Worm (Caenorhabditis elegans): Measurements from ENCODE around the gene F14H8.4.

The F14H8.4 gene

ce11 chrV:15023544-15023943 is at the start of gene F14H8.4:
F14H8.4 (plus strand) TSS chrV:15023844.
- TF ChIP-seq unc-62 (GFP tag; optimal IDR thresholded peaks at IDR 0.05): no peak

DNA sequence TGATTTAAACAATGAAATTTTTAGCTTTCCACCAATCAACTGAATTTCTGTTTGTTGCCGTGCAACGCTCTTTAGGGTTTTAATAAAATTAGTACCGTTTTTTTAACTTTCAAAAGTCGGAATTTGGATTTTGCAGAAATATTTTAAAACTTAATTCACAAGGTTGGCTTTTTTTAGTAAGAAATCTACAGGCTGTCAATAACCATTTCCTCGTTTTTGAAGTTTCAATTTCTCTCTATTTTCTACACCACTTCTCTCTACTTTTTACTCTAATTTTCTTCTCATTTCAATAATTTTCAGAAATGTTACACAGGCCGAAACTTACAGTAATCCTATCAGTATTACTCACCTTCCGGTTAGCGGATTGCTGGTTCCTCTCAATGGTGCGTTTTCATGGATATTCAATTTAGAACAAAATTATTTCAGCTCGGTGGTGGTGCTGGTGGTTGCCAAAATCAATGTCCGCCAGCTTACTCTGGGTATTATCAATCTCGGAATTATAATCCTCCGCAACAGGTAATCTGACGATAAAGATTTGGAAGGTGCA is 45.4 kb upstream of the F14H8.4 start, which contains the start of the genes grd-12 and F02D8.1:
TSS of gene grd-12 (plus strand) at position 301 of the 547 bp plus-strand sequence.
TSS of gene F02D8.1 (minus strand) at position 497 of the 547 bp plus-strand sequence.
- TF ChIP-seq unc-62 (GFP tag; optimal IDR thresholded peaks at IDR 0.05): no peak

ce11 chrV:14979937-14980336 is 43.7 kb upstream of the F14H8.4 start, which contains the start of gene xbx-1:
xbx-1 (plus strand) TSS chrV:14980237.
- no peak for TF ChIP-seq unc-62 (GFP tag; optimal IDR thresholded peaks at IDR 0.05)

DNA sequence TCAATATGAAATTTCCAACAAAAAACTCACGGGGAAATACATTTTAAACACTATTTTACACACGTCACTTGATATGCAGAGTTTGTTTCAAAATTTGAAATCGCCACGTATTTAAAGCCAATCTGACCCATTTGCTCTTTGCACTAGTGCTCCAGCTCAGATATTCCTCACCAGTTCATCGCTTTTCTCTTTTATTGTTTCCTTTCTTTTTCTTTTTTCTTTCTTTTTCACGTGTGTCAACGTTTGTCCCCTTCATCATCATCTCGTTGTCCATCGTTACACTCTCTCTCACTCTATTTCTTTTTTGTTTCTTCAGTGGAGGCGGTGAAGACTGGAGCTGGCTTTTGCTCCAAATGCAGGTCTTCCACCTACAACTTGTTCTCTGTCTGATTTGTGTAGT is 39.1 kb upstream of the F14H8.4 start, which contains the start of gene F02D8.4:
TSS of gene F02D8.4 (plus strand) at position 301 of the 400 bp plus-strand sequence.
- TF ChIP-seq unc-62 (GFP tag; optimal IDR thresholded peaks at IDR 0.05): no peak

DNA sequence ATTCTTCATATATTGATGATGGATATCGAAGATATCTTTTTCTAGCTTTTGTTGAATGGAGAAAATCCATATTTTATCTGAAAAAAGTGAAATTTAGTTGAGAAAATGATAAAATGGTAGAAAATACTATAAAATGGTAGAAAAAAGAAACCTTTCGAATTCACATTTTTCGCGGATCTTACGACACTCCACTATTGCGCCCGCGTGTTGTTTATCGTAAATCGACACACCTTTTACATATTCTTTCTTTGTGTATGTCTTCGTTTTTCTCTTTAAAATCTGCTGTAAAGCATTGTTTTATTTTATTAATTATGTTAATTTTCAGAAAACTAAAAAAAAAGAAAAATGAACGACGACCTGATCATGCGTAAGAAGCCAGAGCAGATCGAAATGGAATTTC is 32.8 kb upstream of the F14H8.4 start, which contains the start of the genes cdt-2 and T01C3.2:
TSS of gene cdt-2 (minus strand) at position 284 of the 400 bp plus-strand sequence.
TSS of gene T01C3.2 (plus strand) at position 326 of the 400 bp plus-strand sequence.
- no peak for TF ChIP-seq unc-62 (GFP tag; optimal IDR thresholded peaks at IDR 0.05)

DNA sequence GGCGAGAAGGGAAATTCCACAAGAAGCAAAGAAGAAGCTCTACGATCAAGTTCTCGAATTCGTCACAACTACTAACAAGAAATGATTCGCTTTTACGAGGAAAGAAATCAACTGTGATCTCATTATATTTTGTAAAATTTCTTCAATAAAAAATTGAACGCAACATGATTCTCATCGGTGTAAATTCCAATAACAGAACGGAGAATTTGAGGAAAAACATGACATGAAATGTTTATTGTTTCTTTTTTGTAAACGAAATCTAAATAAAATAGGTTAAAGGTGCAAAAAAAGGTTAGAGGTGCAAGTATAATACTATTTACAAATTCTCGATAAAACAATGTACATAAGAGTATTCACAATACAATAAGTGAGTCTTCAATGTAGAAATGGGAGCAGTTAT is 32.2 kb upstream of the F14H8.4 start:
- no peak for TF ChIP-seq unc-62 (GFP tag; optimal IDR thresholded peaks at IDR 0.05)

ce11 chrV:14992627-14993117 is 31.0 kb upstream of the F14H8.4 start, which contains the start of gene T01C3.3:
T01C3.3 (minus strand) TSS chrV:14992677.
- no peak for TF ChIP-seq unc-62 (GFP tag; optimal IDR thresholded peaks at IDR 0.05)

- no peak for TF ChIP-seq unc-62 (GFP tag; optimal IDR thresholded peaks at IDR 0.05)
Observed at ce11 chrV:14993620-14994019, 30.0 kb upstream of the F14H8.4 start, which contains the start of gene fil-1. fil-1 (plus strand) TSS chrV:14993838.

DNA sequence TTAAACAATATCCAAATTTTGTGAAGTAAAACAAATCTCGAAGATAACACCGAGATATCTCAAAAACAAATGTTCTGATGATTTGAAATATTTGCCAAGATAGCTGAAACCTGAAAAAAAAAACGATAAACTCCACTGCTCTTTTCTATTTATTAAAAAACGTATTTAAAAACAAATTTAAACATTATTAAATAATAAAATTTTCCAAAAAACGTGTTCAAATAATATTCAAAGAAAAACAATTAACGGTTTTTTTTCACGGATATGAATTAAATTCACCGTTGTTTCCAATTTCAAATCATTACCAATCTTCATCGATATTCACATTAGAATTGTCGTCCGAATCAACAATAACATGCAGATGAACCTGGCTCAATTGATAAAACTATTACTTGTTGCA is 27.4 kb upstream of the F14H8.4 start, which contains the start of gene irld-14:
TSS of gene irld-14 (plus strand) at position 301 of the 400 bp plus-strand sequence.
- no peak for TF ChIP-seq unc-62 (GFP tag; optimal IDR thresholded peaks at IDR 0.05)

- no peak for TF ChIP-seq unc-62 (GFP tag; optimal IDR thresholded peaks at IDR 0.05)
Observed at ce11 chrV:14999485-15000023, 24.1 kb upstream of the F14H8.4 start, which contains the start of gene T01C3.11. T01C3.11 (plus strand) TSS chrV:14999535.

DNA sequence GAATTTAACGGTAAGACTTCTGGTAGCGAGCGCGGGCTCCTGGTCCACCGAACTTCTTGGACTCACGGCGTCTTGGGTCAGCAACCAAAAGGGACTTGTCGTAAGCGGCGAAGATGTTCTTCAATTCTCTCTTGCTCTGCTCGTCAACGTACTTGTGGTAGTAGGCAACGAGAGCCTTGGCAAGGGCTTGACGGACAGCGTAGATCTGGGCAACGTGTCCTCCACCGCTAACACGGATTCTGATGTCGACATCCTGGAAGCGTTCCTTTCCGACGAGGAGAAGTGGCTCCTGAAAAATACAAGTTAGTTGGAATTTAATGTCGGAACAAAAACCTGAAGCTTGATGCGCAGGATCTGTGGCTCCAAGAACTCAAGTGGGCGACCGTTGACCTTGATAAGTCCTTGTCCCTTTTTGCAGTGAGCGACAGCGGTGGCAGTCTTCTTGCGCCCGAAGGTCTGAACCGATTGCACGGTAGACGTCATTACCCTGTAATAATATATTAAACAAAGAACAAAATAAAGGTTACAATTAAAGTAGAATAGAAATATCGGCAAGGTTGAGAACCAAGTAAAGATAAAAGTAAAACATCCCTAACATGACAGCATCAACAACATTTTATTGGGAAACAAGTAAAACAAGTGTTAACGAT is 23.5 kb upstream of the F14H8.4 start, which contains the start of gene rps-16:
TSS of gene rps-16 (minus strand) at position 487 of the 650 bp plus-strand sequence.
- TF ChIP-seq unc-62 (GFP tag; optimal IDR thresholded peaks at IDR 0.05): no peak

- no peak for TF ChIP-seq unc-62 (GFP tag; optimal IDR thresholded peaks at IDR 0.05)
Observed at ce11 chrV:15001536-15001935, 22.1 kb upstream of the F14H8.4 start.

DNA sequence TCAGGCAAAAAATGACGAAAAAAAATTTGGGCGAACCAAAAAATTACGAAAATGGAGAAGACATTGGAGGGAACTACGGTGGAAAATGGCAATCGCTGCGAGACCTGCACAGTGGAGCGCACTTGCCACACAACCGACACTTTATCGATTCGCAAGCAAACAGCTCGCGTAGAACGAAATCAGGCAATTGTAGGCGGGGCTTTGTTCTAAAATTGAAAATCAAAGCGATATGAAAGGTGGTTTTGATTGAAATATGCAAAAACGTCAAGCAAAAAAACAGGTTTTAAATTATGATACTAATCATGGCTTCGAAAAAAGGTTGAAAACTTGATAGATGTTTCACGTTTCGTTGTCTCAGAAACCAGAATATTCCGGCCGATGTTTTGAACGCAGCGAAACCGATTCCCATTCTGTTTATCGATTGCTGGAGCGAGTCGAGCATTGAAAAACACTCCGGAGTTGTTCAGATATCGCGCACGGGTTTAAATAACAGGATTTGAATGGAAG is 21.4 kb upstream of the F14H8.4 start, which contains the start of the genes fib-1 and mut-15:
TSS of gene fib-1 (minus strand) at position 40 of the 507 bp plus-strand sequence.
TSS of gene mut-15 (plus strand) at position 360 of the 507 bp plus-strand sequence.
- no peak for TF ChIP-seq unc-62 (GFP tag; optimal IDR thresholded peaks at IDR 0.05)

- TF ChIP-seq unc-62 (GFP tag; optimal IDR thresholded peaks at IDR 0.05): no peak
Observed at ce11 chrV:15004800-15005199, 18.8 kb upstream of the F14H8.4 start, which contains the start of gene hrde-2. hrde-2 (plus strand) TSS chrV:15005100.

DNA sequence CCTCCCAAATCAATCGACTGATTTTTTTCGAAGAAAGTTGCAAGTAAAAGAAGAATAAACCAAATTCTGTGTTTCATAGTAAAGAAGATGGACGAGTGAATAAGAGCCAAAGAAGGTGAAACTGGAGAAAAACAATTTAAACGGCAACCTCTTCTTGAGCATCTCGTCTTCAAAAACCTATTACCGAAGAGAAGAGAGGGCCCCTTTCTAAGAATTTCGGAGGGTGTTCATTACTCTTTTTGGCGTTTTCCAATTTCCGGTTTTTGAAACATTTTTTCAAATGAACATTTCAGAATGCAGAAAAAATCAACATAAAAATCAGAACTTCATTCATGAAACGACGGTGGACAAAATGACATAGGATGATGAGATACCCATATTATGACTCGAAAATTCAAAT is 12.1 kb upstream of the F14H8.4 start, which contains the start of gene nmr-2:
TSS of gene nmr-2 (minus strand) at position 101 of the 400 bp plus-strand sequence.
- no peak for TF ChIP-seq unc-62 (GFP tag; optimal IDR thresholded peaks at IDR 0.05)

All from whole organism, dauer.